Fruit fly (Drosophila melanogaster) whole organism, wandering third instar larva: ENCODE data around the gene CG18675.

ENCODE experiments used
- Abd-B ChIP-seq: fragments of >200 bp; optimal IDR thresholded peaks from 2 replicates; lab custom pipeline; 2017; ENCODE audit warnings: missing biosample characterization, missing genetic modification characterization
- CG32264 ChIP-seq: fragments of 200-800 bp; sonication (Bioruptor generic); optimal IDR thresholded peaks from 2 replicates; lab custom pipeline; 2016; ENCODE audit warnings: missing biosample characterization, missing genetic modification characterization
- CG9705 ChIP-seq: fragments of 200-800 bp; sonication (Bioruptor generic); optimal IDR thresholded peaks from 2 replicates; lab custom pipeline; 2018; ENCODE audit warnings: missing biosample characterization, mild to moderate bottlenecking, missing genetic modification characterization
- CrebA ChIP-seq: fragments of 200-800 bp; sonication (Bioruptor generic); optimal IDR thresholded peaks from 2 replicates; lab custom pipeline; 2016; ENCODE audit warnings: missing biosample characterization, mild to moderate bottlenecking, missing genetic modification characterization, borderline replicate concordance
- Dfd ChIP-seq: fragments of >200 bp; optimal IDR thresholded peaks from 2 replicates; lab custom pipeline; 2017; ENCODE audit warnings: missing biosample characterization, missing genetic modification characterization
- Dif ChIP-seq: fragments of 200-275, 200-300 bp; sonication (Bioruptor generic); optimal IDR thresholded peaks from 2 replicates; lab custom pipeline; 2018; ENCODE audit warnings: missing biosample characterization, missing genetic modification characterization; ENCODE audit not compliant: partially characterized antibody
- GATAd ChIP-seq: sonication (Bioruptor generic); optimal IDR thresholded peaks from 2 replicates; lab custom pipeline; 2016; ENCODE audit warnings: missing biosample characterization, missing genetic modification characterization
- HLH106 ChIP-seq: fragments of 200-800 bp; optimal IDR thresholded peaks from 3 replicates; lab custom pipeline; 2019; ENCODE audit warnings: missing biosample characterization, mild to moderate bottlenecking, missing genetic modification characterization, moderate library complexity
- Hnf4 ChIP-seq: fragments of 200-800 bp; sonication (Bioruptor generic); optimal IDR thresholded peaks from 2 replicates; lab custom pipeline; 2016; ENCODE audit warnings: missing biosample characterization, mild to moderate bottlenecking, missing genetic modification characterization
- Hr78 ChIP-seq: fragments of >200 bp; optimal IDR thresholded peaks from 2 replicates; lab custom pipeline; 2017; ENCODE audit warnings: missing biosample characterization, missing genetic modification characterization
- Hr83 ChIP-seq: fragments of 200-300 bp; sonication (Bioruptor generic); optimal IDR thresholded peaks from 2 replicates; lab custom pipeline; 2016; ENCODE audit warnings: missing biosample characterization, mild to moderate bottlenecking, missing genetic modification characterization, moderate library complexity; ENCODE audit not compliant: poor library complexity, severe bottlenecking
- Jra ChIP-seq: sonication (Bioruptor generic); optimal IDR thresholded peaks from 2 replicates; lab custom pipeline; 2016; ENCODE audit warnings: missing biosample characterization, missing genetic modification characterization
- Mio ChIP-seq: sonication (Bioruptor generic); optimal IDR thresholded peaks from 2 replicates; lab custom pipeline; 2016; ENCODE audit warnings: missing biosample characterization, missing genetic modification characterization
- Myc ChIP-seq: fragments of >200 bp; optimal IDR thresholded peaks from 2 replicates; lab custom pipeline; 2017
- N ChIP-seq: fragments of >200 bp; optimal IDR thresholded peaks from 2 replicates; lab custom pipeline; 2018; ENCODE audit warnings: missing biosample characterization, missing external identifiers, missing genetic modification characterization
- OdsH ChIP-seq: fragments of 200-800 bp; sonication (Bioruptor generic); optimal IDR thresholded peaks from 2 replicates; lab custom pipeline; 2016; ENCODE audit warnings: missing biosample characterization, mild to moderate bottlenecking, missing genetic modification characterization
- Rel ChIP-seq, 2 experiments: fragments of 200-800 bp; sonication (Bioruptor generic) in 1 of 2; optimal IDR thresholded peaks; 2 replicates in 1 of 2; 3 replicates in 1 of 2; lab custom pipeline; 2016 to 2019; ENCODE audit warnings: mild to moderate bottlenecking in 2 of 2, missing biosample characterization in 2 of 2, missing genetic modification characterization in 2 of 2, moderate library complexity in 1 of 2
- Sp1 ChIP-seq: fragments of 200-800 bp; sonication (Bioruptor generic); optimal IDR thresholded peaks from 3 replicates; lab custom pipeline; 2019; ENCODE audit warnings: missing biosample characterization, mild to moderate bottlenecking, missing genetic modification characterization, moderate library complexity
- Vsx2 ChIP-seq: fragments of 200-300, 225-300 bp; sonication (Bioruptor generic); optimal IDR thresholded peaks from 2 replicates; lab custom pipeline; 2018; ENCODE audit warnings: missing biosample characterization, missing genetic modification characterization; ENCODE audit not compliant: partially characterized antibody
- br ChIP-seq: fragments of 200-800 bp; sonication (Bioruptor generic); optimal IDR thresholded peaks from 2 replicates; lab custom pipeline; 2016; ENCODE audit warnings: missing biosample characterization, missing genetic modification characterization
- brk ChIP-seq: fragments of 200-800 bp; sonication (Bioruptor generic); optimal IDR thresholded peaks from 2 replicates; lab custom pipeline; 2016; ENCODE audit warnings: missing biosample characterization, mild to moderate bottlenecking, missing genetic modification characterization
- dl ChIP-seq, 2 experiments: fragments of 175-275, 200-275 bp in 1 of 2; fragments of 200-275 bp in 1 of 2; sonication (Bioruptor generic); optimal IDR thresholded peaks; lab custom pipeline; 2018; ENCODE audit warnings: mild to moderate bottlenecking in 2 of 2, missing biosample characterization in 2 of 2, missing genetic modification characterization in 2 of 2, moderate library complexity in 2 of 2; ENCODE audit not compliant: partially characterized antibody in 2 of 2, insufficient read depth in 1 of 2
- dmrt93B ChIP-seq: fragments of 200-800 bp; sonication (Bioruptor generic); optimal IDR thresholded peaks from 2 replicates; lab custom pipeline; 2018; ENCODE audit warnings: missing biosample characterization, mild to moderate bottlenecking, missing genetic modification characterization
- dsf ChIP-seq: sonication (Bioruptor generic); optimal IDR thresholded peaks from 2 replicates; lab custom pipeline; 2016; ENCODE audit warnings: missing biosample characterization, missing genetic modification characterization, borderline replicate concordance
- ey ChIP-seq: fragments of 200-800 bp; sonication (Bioruptor generic); optimal IDR thresholded peaks from 2 replicates; lab custom pipeline; 2016; ENCODE audit warnings: missing biosample characterization, missing genetic modification characterization
- foxo ChIP-seq, 2 experiments: fragments of 200-800 bp; sonication (Bioruptor generic); optimal IDR thresholded peaks; 2 replicates in 1 of 2; 3 replicates in 1 of 2; lab custom pipeline; 2016 to 2017; ENCODE audit warnings: missing biosample characterization in 2 of 2, missing genetic modification characterization in 2 of 2
- fru ChIP-seq: fragments of 200-800 bp; sonication (Bioruptor generic); optimal IDR thresholded peaks from 3 replicates; lab custom pipeline; 2016; ENCODE audit warnings: missing biosample characterization, mild to moderate bottlenecking, missing genetic modification characterization
- h ChIP-seq: fragments of 200-800 bp; sonication (Bioruptor generic); optimal IDR thresholded peaks from 3 replicates; lab custom pipeline; 2016; ENCODE audit warnings: missing biosample characterization, mild to moderate bottlenecking, missing genetic modification characterization
- jim ChIP-seq: fragments of 175-275, 200-325 bp; sonication (Bioruptor generic); optimal IDR thresholded peaks from 2 replicates; lab custom pipeline; 2016; ENCODE audit warnings: missing biosample characterization, mild to moderate bottlenecking, missing genetic modification characterization
- lola ChIP-seq: fragments of >200 bp; optimal IDR thresholded peaks from 2 replicates; lab custom pipeline; 2017; ENCODE audit warnings: missing biosample characterization, missing genetic modification characterization
- pan ChIP-seq: fragments of >200 bp; optimal IDR thresholded peaks from 2 replicates; lab custom pipeline; 2017
- psq ChIP-seq: fragments of 200-800 bp; sonication (Bioruptor generic); optimal IDR thresholded peaks from 3 replicates; lab custom pipeline; 2017; ENCODE audit warnings: missing biosample characterization, mild to moderate bottlenecking, missing genetic modification characterization, moderate library complexity
- rgr ChIP-seq: fragments of 200-800 bp; sonication (Bioruptor generic); optimal IDR thresholded peaks from 3 replicates; lab custom pipeline; 2016; ENCODE audit warnings: missing biosample characterization, mild to moderate bottlenecking, missing genetic modification characterization
- sage ChIP-seq: fragments of 200-800 bp; sonication (Bioruptor generic); optimal IDR thresholded peaks from 2 replicates; lab custom pipeline; 2016; ENCODE audit warnings: missing biosample characterization, mild to moderate bottlenecking, missing genetic modification characterization
- sv ChIP-seq: fragments of 200-800 bp; sonication (Bioruptor generic); optimal IDR thresholded peaks from 3 replicates; lab custom pipeline; 2016; ENCODE audit warnings: missing biosample characterization, missing genetic modification characterization
- tai ChIP-seq: sonication (Bioruptor generic); optimal IDR thresholded peaks from 2 replicates; lab custom pipeline; 2016; ENCODE audit warnings: missing biosample characterization, missing genetic modification characterization
- usp ChIP-seq: fragments of >200 bp; optimal IDR thresholded peaks from 2 replicates; lab custom pipeline; 2017; ENCODE audit warnings: missing biosample characterization, missing genetic modification characterization
- woc ChIP-seq: sonication (Bioruptor generic); optimal IDR thresholded peaks from 2 replicates; lab custom pipeline; 2016; ENCODE audit warnings: missing biosample characterization, mild to moderate bottlenecking, missing genetic modification characterization

CG18675 gene

DNA sequence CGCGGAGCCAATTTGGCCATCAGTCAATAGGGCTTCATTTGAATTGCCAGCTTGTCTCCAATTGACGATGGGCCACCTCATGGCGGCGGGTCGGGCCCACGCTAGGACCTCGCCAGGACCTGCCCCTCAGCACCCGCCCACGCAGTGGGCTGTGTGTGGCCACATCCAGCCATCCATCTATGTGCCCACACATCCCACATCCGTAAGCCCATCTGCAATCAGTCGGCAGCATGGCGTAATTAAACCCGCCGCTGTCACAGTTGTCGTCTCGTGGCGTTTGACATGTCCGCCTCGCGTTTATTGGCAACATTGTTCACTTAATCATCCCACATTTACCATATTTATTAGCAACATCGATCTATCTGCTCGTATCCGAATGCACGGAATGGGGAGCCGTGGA, 64.5 kb downstream of the CG18675 start:
- TF ChIP-seq HLH106 (tag; lab: Kevin White, UChicago), result no peak
- TF ChIP-seq N (GFP tag; lab: Kevin White, UChicago), result no peak
- TF ChIP-seq h (GFP tag; lab: Kevin White, UChicago), result no peak
- no peak for TF ChIP-seq foxo (GFP tag; optimal IDR thresholded peaks at IDR 0.05; lab: Kevin White, UChicago)
- no peak for TF ChIP-seq tai (GFP tag; lab: Kevin White, UChicago)

DNA sequence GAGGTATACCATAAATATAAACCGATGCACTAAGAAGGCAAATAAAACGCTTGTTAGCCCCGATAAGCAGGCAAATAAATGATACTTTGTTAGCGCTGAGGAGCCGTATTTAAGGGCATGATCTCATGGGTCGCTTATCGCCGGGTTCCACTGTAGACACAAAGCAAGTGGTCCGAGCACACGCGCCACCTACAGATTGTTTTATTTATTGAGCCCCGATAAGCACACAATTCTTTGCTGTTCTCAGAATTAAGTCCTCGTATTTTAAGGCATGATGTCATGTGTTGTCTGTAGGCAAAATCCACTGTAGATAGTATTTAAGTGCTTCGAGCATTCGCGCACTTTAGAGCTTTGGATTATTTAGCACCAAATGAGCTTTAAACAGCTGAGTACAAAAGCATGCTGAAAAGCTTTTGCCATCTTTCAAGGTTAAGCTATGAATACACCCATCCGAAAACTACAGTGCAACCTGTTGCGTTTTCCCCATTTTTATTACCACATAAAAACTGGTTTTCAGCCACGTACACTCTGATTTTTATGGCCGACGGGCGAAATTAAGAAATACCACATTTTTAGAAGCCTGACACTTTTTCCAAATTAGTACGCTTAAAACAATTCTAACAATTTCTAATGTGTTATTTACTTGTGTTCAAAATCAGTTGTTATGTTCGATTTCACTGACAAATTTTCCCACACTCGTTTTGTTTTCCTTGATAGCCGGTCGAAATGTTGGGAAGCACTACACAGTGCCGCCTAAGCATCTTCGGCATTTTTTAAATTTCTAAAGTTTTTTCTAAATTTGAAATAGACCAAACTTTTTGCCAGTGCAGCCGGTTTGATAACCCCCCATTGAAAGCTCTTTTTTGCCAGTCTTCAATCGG, 66.0 kb downstream of the CG18675 start, which contains the start of gene Sqor:
Sqor (plus strand) TSS at position 732 of the 881 bp plus-strand sequence.
- TF ChIP-seq fru (peak; percentile 95), Hr83 (peak; percentile 17), Hnf4 (GFP tag; lab: Kevin White, UChicago) (peak; percentile 82), pan (lab: Kevin White, UChicago) (no peak), brk (GFP tag; lab: Kevin White, UChicago) (peak; percentile 37), GATAd (peak; percentile 36), CG9705 (GFP tag; lab: Kevin White, UChicago) (peak; percentile 92), dmrt93B (GFP tag; lab: Kevin White, UChicago) (peak; percentile 92), HLH106 (tag; lab: Kevin White, UChicago) (peak; percentile 95), Rel (GFP tag; optimal IDR thresholded peaks at IDR 0.05; lab: Kevin White, UChicago) (peak; percentile 67), Rel (tag; optimal IDR thresholded peaks at IDR 0.05; lab: Kevin White, UChicago) (peak; percentile 77), OdsH (GFP tag; lab: Kevin White, UChicago) (peak; percentile 93), Vsx2 (GFP tag; lab: Kevin White, UChicago) (no peak), Mio (GFP tag; lab: Kevin White, UChicago) (peak; percentile 55), woc (GFP tag; lab: Kevin White, UChicago) (peak; percentile 96), Dfd (GFP tag; lab: Kevin White, UChicago) (no peak), Sp1 (peak; percentile 98), Dif (GFP tag; lab: Kevin White, UChicago) (no peak), ey (GFP tag; lab: Kevin White, UChicago) (peak; percentile 93), jim (GFP tag; lab: Kevin White, UChicago) (no peak), foxo (GFP tag; optimal IDR thresholded peaks at IDR 0.05; lab: Kevin White, UChicago) (peak; percentile 64 to 92), tai (GFP tag; lab: Kevin White, UChicago) (no peak), Myc (lab: Kevin White, UChicago) (peak; percentile 64), br (GFP tag; lab: Kevin White, UChicago) (peak; percentile 94), Hr78 (GFP tag; lab: Kevin White, UChicago) (peak; percentile 30), sv (GFP tag; lab: Kevin White, UChicago) (peak; percentile 86), usp (GFP tag; lab: Kevin White, UChicago) (peak; percentile 44), CrebA (GFP tag; lab: Kevin White, UChicago) (no peak), dsf (GFP tag; lab: Kevin White, UChicago) (peak; percentile 68), CG32264 (GFP tag; lab: Kevin White, UChicago) (peak; percentile 88), Jra (GFP tag; lab: Kevin White, UChicago) (peak; percentile 80), dl (GFP tag; optimal IDR thresholded peaks at IDR 0.05; lab: Kevin White, UChicago; ENCODE audit: insufficient read depth in 1 of 2, partially characterized antibody in 2 of 2) (no peak), Abd-B (no peak), sage (GFP tag; lab: Kevin White, UChicago) (peak; percentile 50), lola (no peak), N (GFP tag; lab: Kevin White, UChicago) (peak; percentile 62), h (GFP tag; lab: Kevin White, UChicago) (peak; percentile 93), psq (peak; percentile 86), rgr (GFP tag; lab: Kevin White, UChicago) (peak; percentile 95)
